Fruit fly (Drosophila melanogaster) whole organism, wandering third instar larva: ENCODE data around the gene CG13722.

Experiments
- CG9705 ChIP-seq: fragments of 200-800 bp; sonication (Bioruptor generic); optimal IDR thresholded peaks from 2 replicates; lab custom pipeline; 2018; ENCODE audit warnings: missing biosample characterization, mild to moderate bottlenecking, missing genetic modification characterization
- CrebA ChIP-seq: fragments of 200-800 bp; sonication (Bioruptor generic); optimal IDR thresholded peaks from 2 replicates; lab custom pipeline; 2016; ENCODE audit warnings: missing biosample characterization, mild to moderate bottlenecking, missing genetic modification characterization, borderline replicate concordance
- Hnf4 ChIP-seq: fragments of 200-800 bp; sonication (Bioruptor generic); optimal IDR thresholded peaks from 2 replicates; lab custom pipeline; 2016; ENCODE audit warnings: missing biosample characterization, mild to moderate bottlenecking, missing genetic modification characterization
- Hr78 ChIP-seq: fragments of >200 bp; optimal IDR thresholded peaks from 2 replicates; lab custom pipeline; 2017; ENCODE audit warnings: missing biosample characterization, missing genetic modification characterization
- Hr83 ChIP-seq: fragments of 200-300 bp; sonication (Bioruptor generic); optimal IDR thresholded peaks from 2 replicates; lab custom pipeline; 2016; ENCODE audit warnings: missing biosample characterization, mild to moderate bottlenecking, missing genetic modification characterization, moderate library complexity; ENCODE audit not compliant: poor library complexity, severe bottlenecking
- Jra ChIP-seq: sonication (Bioruptor generic); optimal IDR thresholded peaks from 2 replicates; lab custom pipeline; 2016; ENCODE audit warnings: missing biosample characterization, missing genetic modification characterization
- Mio ChIP-seq: sonication (Bioruptor generic); optimal IDR thresholded peaks from 2 replicates; lab custom pipeline; 2016; ENCODE audit warnings: missing biosample characterization, missing genetic modification characterization
- Myc ChIP-seq: fragments of >200 bp; optimal IDR thresholded peaks from 2 replicates; lab custom pipeline; 2017
- N ChIP-seq: fragments of >200 bp; optimal IDR thresholded peaks from 2 replicates; lab custom pipeline; 2018; ENCODE audit warnings: missing biosample characterization, missing external identifiers, missing genetic modification characterization
- OdsH ChIP-seq: fragments of 200-800 bp; sonication (Bioruptor generic); optimal IDR thresholded peaks from 2 replicates; lab custom pipeline; 2016; ENCODE audit warnings: missing biosample characterization, mild to moderate bottlenecking, missing genetic modification characterization
- Rel ChIP-seq, 2 experiments: fragments of 200-800 bp; sonication (Bioruptor generic) in 1 of 2; optimal IDR thresholded peaks; 2 replicates in 1 of 2; 3 replicates in 1 of 2; lab custom pipeline; 2016 to 2019; ENCODE audit warnings: mild to moderate bottlenecking in 2 of 2, missing biosample characterization in 2 of 2, missing genetic modification characterization in 2 of 2, moderate library complexity in 1 of 2
- Sp1 ChIP-seq: fragments of 200-800 bp; sonication (Bioruptor generic); optimal IDR thresholded peaks from 3 replicates; lab custom pipeline; 2019; ENCODE audit warnings: missing biosample characterization, mild to moderate bottlenecking, missing genetic modification characterization, moderate library complexity
- br ChIP-seq: fragments of 200-800 bp; sonication (Bioruptor generic); optimal IDR thresholded peaks from 2 replicates; lab custom pipeline; 2016; ENCODE audit warnings: missing biosample characterization, missing genetic modification characterization
- brk ChIP-seq: fragments of 200-800 bp; sonication (Bioruptor generic); optimal IDR thresholded peaks from 2 replicates; lab custom pipeline; 2016; ENCODE audit warnings: missing biosample characterization, mild to moderate bottlenecking, missing genetic modification characterization
- dmrt93B ChIP-seq: fragments of 200-800 bp; sonication (Bioruptor generic); optimal IDR thresholded peaks from 2 replicates; lab custom pipeline; 2018; ENCODE audit warnings: missing biosample characterization, mild to moderate bottlenecking, missing genetic modification characterization
- dsf ChIP-seq: sonication (Bioruptor generic); optimal IDR thresholded peaks from 2 replicates; lab custom pipeline; 2016; ENCODE audit warnings: missing biosample characterization, missing genetic modification characterization, borderline replicate concordance
- ey ChIP-seq: fragments of 200-800 bp; sonication (Bioruptor generic); optimal IDR thresholded peaks from 2 replicates; lab custom pipeline; 2016; ENCODE audit warnings: missing biosample characterization, missing genetic modification characterization
- foxo ChIP-seq, 2 experiments: fragments of 200-800 bp; sonication (Bioruptor generic); optimal IDR thresholded peaks; 2 replicates in 1 of 2; 3 replicates in 1 of 2; lab custom pipeline; 2016 to 2017; ENCODE audit warnings: missing biosample characterization in 2 of 2, missing genetic modification characterization in 2 of 2
- fru ChIP-seq: fragments of 200-800 bp; sonication (Bioruptor generic); optimal IDR thresholded peaks from 3 replicates; lab custom pipeline; 2016; ENCODE audit warnings: missing biosample characterization, mild to moderate bottlenecking, missing genetic modification characterization
- pan ChIP-seq: fragments of >200 bp; optimal IDR thresholded peaks from 2 replicates; lab custom pipeline; 2017
- psq ChIP-seq: fragments of 200-800 bp; sonication (Bioruptor generic); optimal IDR thresholded peaks from 3 replicates; lab custom pipeline; 2017; ENCODE audit warnings: missing biosample characterization, mild to moderate bottlenecking, missing genetic modification characterization, moderate library complexity
- rgr ChIP-seq: fragments of 200-800 bp; sonication (Bioruptor generic); optimal IDR thresholded peaks from 3 replicates; lab custom pipeline; 2016; ENCODE audit warnings: missing biosample characterization, mild to moderate bottlenecking, missing genetic modification characterization
- sage ChIP-seq: fragments of 200-800 bp; sonication (Bioruptor generic); optimal IDR thresholded peaks from 2 replicates; lab custom pipeline; 2016; ENCODE audit warnings: missing biosample characterization, mild to moderate bottlenecking, missing genetic modification characterization
- sv ChIP-seq: fragments of 200-800 bp; sonication (Bioruptor generic); optimal IDR thresholded peaks from 3 replicates; lab custom pipeline; 2016; ENCODE audit warnings: missing biosample characterization, missing genetic modification characterization
- tai ChIP-seq: sonication (Bioruptor generic); optimal IDR thresholded peaks from 2 replicates; lab custom pipeline; 2016; ENCODE audit warnings: missing biosample characterization, missing genetic modification characterization
- usp ChIP-seq: fragments of >200 bp; optimal IDR thresholded peaks from 2 replicates; lab custom pipeline; 2017; ENCODE audit warnings: missing biosample characterization, missing genetic modification characterization
- woc ChIP-seq: sonication (Bioruptor generic); optimal IDR thresholded peaks from 2 replicates; lab custom pipeline; 2016; ENCODE audit warnings: missing biosample characterization, mild to moderate bottlenecking, missing genetic modification characterization

The CG13722 gene

DNA sequence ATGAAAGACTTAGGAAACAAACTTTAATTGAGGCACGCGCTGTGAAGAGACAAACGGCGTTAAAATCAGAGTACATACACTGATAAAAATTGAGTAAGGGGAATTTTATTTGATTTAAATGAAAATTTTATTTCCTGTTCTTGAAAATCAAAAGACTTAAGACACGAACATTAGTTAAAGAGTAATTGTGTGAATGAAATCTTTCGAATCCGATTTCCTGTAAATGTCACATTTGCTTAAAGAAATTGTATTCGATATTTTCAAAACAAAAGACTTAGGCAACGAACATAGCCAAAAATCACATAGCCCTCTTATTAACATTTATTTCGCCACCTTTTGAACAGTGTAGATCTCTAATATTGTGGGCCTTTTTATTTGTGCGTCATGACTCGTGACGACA, 44.9 kb downstream of the CG13722 start:
- TF ChIP-seq pan (lab: Kevin White, UChicago) (no peak), tai (GFP tag; lab: Kevin White, UChicago) (no peak), brk (GFP tag; lab: Kevin White, UChicago) (no peak), rgr (GFP tag; lab: Kevin White, UChicago) (no peak), fru (no peak), Hr83 (no peak), dmrt93B (no peak), psq (no peak), N (no peak), sv (GFP tag; lab: Kevin White, UChicago) (no peak), Sp1 (GFP tag; lab: Kevin White, UChicago) (no peak), usp (GFP tag; lab: Kevin White, UChicago) (no peak), ey (GFP tag; lab: Kevin White, UChicago) (no peak), Mio (no peak), woc (GFP tag; lab: Kevin White, UChicago) (no peak), foxo (GFP tag; optimal IDR thresholded peaks at IDR 0.05; lab: Kevin White, UChicago) (no peak)

DNA sequence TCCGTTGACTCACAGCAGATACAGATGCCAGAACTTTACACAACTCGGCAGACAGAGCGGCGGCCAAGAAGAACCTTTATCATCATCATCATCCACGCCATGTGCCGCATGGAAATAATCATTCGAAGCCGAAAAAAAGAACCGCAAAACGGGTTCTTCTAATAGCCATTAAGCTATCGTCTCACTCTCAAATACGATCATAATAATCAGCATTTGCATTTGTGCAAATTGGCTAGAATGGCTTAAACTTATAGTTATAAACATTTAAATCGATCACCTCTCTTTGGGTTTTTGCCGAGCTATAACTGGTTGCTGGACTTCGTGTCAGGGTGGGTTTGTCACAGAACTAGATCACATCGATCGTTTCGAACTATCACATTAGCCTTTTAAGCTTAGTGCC, 48.6 kb downstream of the CG13722 start:
- TF ChIP-seq br, result no peak
- TF ChIP-seq Jra (GFP tag; lab: Kevin White, UChicago), result no peak
- no peak for TF ChIP-seq OdsH (GFP tag; lab: Kevin White, UChicago)

DNA sequence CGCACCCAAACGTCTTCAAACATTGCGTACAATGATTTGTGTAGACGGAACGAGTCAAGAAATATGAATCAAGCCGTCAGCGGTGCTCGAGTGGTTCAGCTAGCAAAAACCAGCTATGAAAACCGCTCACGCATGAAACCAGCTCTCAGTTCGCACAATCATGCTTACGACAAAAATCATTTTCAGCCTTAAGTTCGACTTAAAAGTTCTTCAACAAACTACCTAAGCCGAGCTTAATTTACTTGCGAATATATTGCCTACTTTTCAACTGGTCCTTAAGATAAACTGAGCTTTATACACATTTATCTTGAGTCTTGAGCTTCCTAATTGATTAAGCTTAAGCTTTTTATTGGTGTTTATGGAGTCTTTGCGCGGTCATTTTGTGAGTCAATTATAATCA, 50.6 kb downstream of the CG13722 start:
- TF ChIP-seq CG9705 (GFP tag; lab: Kevin White, UChicago) (no peak), Myc (lab: Kevin White, UChicago) (peak; percentile 51), dmrt93B (no peak)
- TF ChIP-seq, all 38 proteins: peak for 1

DNA sequence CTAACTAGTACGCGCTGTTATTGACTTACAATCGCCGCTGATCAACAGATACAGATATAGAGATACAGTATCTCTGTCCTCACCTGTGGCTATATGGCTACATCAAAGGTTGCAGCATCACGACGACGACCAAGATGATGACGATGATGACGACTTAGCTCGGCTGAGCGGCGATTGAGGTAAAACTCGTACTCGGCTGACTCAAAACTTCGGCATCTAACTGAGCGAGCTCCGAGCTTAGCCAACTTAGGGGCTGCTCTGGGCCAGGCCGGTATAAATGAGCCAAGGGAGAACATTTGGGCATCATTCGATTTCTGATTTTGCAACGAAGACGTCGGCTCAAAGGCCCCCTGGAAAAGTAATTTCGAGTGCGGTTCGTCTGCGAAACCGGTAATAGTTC, 54.3 kb downstream of the CG13722 start, which contains the start of gene CG15021:
Gene CG15021 (plus strand): TSS at position 301 of the 400 bp plus-strand sequence.
- no peak for TF ChIP-seq Hr78 (GFP tag; lab: Kevin White, UChicago)
- no peak for TF ChIP-seq Jra (GFP tag; lab: Kevin White, UChicago)
- no peak for TF ChIP-seq sage (GFP tag; lab: Kevin White, UChicago)
- TF ChIP-seq dsf (GFP tag; lab: Kevin White, UChicago), result no peak
- no peak for TF ChIP-seq Hnf4
- no peak for TF ChIP-seq CrebA (GFP tag; lab: Kevin White, UChicago)
- TF ChIP-seq Rel (GFP tag; optimal IDR thresholded peaks at IDR 0.05; lab: Kevin White, UChicago), result no peak
- no peak for TF ChIP-seq Rel (tag; optimal IDR thresholded peaks at IDR 0.05; lab: Kevin White, UChicago)
- no peak for TF ChIP-seq tai (GFP tag; lab: Kevin White, UChicago)
- TF ChIP-seq Hr83, result no peak
- no peak for TF ChIP-seq pan (lab: Kevin White, UChicago)
- TF ChIP-seq psq, result no peak
